Fruit fly (Drosophila melanogaster) whole organism, embryonic: ENCODE data around the gene dock.
A peak's percentile ranks its signal among the peaks of the same experiment; 100 is the strongest.

Source experiments
- CG10959 ChIP-seq: fragments of 200-800 bp; sonication (Bioruptor generic); IDR thresholded peaks from 2 replicates; pipeline ENCODE4 v1.3.6; 2022; ENCODE audit warnings: missing biosample characterization, missing genetic modification characterization
- CG10979 ChIP-seq: fragments of 200-800 bp; sonication (Bioruptor generic); optimal IDR thresholded peaks from 2 replicates; lab custom pipeline; 2018; ENCODE audit warnings: missing biosample characterization, mild to moderate bottlenecking, missing genetic modification characterization, moderate library complexity
- CG12219 ChIP-seq: fragments of 200-800 bp; sonication (Bioruptor generic); optimal IDR thresholded peaks from 3 replicates; lab custom pipeline; 2018; ENCODE audit warnings: missing biosample characterization, mild to moderate bottlenecking, missing genetic modification characterization
- CG12236 ChIP-seq: fragments of 200-800 bp; sonication (Bioruptor generic); optimal IDR thresholded peaks from 2 replicates; lab custom pipeline; 2016; ENCODE audit warnings: missing biosample characterization, missing genetic modification characterization
- CG12659 ChIP-seq: fragments of 200-800 bp; sonication (Bioruptor generic); optimal IDR thresholded peaks from 3 replicates; lab custom pipeline; 2017; ENCODE audit warnings: mild to moderate bottlenecking, missing biosample characterization, missing genetic modification reagents, missing genetic modification characterization
- CG13775 ChIP-seq: fragments of 200-800 bp; sonication (Bioruptor generic); optimal IDR thresholded peaks from 3 replicates; lab custom pipeline; 2017; ENCODE audit warnings: missing biosample characterization, mild to moderate bottlenecking, missing genetic modification characterization
- CG14860 ChIP-seq: fragments of 200-800 bp; sonication (Bioruptor generic); IDR thresholded peaks from 3 replicates; pipeline ENCODE4 v1.3.6; 2022; ENCODE audit warnings: missing biosample characterization, missing genetic modification characterization; ENCODE audit not compliant: partially characterized antibody
- CG1529 ChIP-seq: fragments of 200-800 bp; sonication (Bioruptor generic); optimal IDR thresholded peaks from 3 replicates; lab custom pipeline; 2018; ENCODE audit warnings: missing biosample characterization, missing genetic modification characterization
- CG16779 ChIP-seq: fragments of 200-800 bp; sonication (Bioruptor generic); IDR thresholded peaks from 2 replicates; pipeline ENCODE4 v1.3.6; 2022; ENCODE audit warnings: missing biosample characterization, missing genetic modification characterization
- CG16815 ChIP-seq: fragments of 200-800 bp; sonication (Bioruptor generic); optimal IDR thresholded peaks from 3 replicates; lab custom pipeline; 2017; ENCODE audit warnings: missing biosample characterization, mild to moderate bottlenecking, missing genetic modification characterization
- CG16863 ChIP-seq: fragments of 200-800 bp; sonication (Bioruptor generic); optimal IDR thresholded peaks from 3 replicates; lab custom pipeline; 2016; ENCODE audit warnings: missing biosample characterization, missing genetic modification characterization
- CG17361 ChIP-seq: fragments of 200-800 bp; sonication (Bioruptor generic); IDR thresholded peaks from 3 replicates; pipeline ENCODE4 v1.3.6; 2022; ENCODE audit warnings: missing biosample characterization, missing genetic modification characterization
- CG17829 ChIP-seq: fragments of 200-800 bp; optimal IDR thresholded peaks from 2 replicates; lab custom pipeline; 2019; ENCODE audit warnings: missing biosample characterization, mild to moderate bottlenecking, missing genetic modification characterization, moderate library complexity
- CG18262 ChIP-seq: fragments of 200-800 bp; optimal IDR thresholded peaks from 3 replicates; lab custom pipeline; 2019; ENCODE audit warnings: missing biosample characterization, mild to moderate bottlenecking, missing genetic modification characterization, moderate library complexity
- CG18619 ChIP-seq: fragments of 200-800 bp; sonication (Bioruptor generic); optimal IDR thresholded peaks from 3 replicates; lab custom pipeline; 2017; ENCODE audit warnings: missing biosample characterization, mild to moderate bottlenecking, missing genetic modification characterization
- CG2129 ChIP-seq: fragments of 200-800 bp; sonication (Bioruptor generic); IDR thresholded peaks from 2 replicates; pipeline ENCODE4 v1.3.6; 2022; ENCODE audit warnings: missing biosample characterization, missing genetic modification characterization; ENCODE audit not compliant: partially characterized antibody
- CG3281 ChIP-seq: fragments of 200-800 bp; sonication (Bioruptor generic); optimal IDR thresholded peaks from 3 replicates; lab custom pipeline; 2017; ENCODE audit warnings: missing biosample characterization, mild to moderate bottlenecking, missing genetic modification characterization
- CG3407 ChIP-seq: fragments of 200-800 bp; sonication (Bioruptor generic); optimal IDR thresholded peaks from 2 replicates; lab custom pipeline; 2018; ENCODE audit warnings: missing biosample characterization, mild to moderate bottlenecking, missing genetic modification characterization
- CG4282 ChIP-seq: fragments of 200-800 bp; sonication (Bioruptor generic); optimal IDR thresholded peaks from 2 replicates; lab custom pipeline; 2016; ENCODE audit warnings: missing biosample characterization, missing genetic modification characterization
- CG4328 ChIP-seq: fragments of 200-800 bp; sonication (Bioruptor generic); optimal IDR thresholded peaks from 3 replicates; lab custom pipeline; 2017; ENCODE audit warnings: missing biosample characterization, missing genetic modification reagents, missing genetic modification characterization
- CG4404 ChIP-seq: fragments of 200-800 bp; sonication (Bioruptor generic); IDR thresholded peaks from 2 replicates; pipeline ENCODE4 v1.3.6; 2022; ENCODE audit warnings: missing biosample characterization, missing genetic modification characterization
- CG6683 ChIP-seq: fragments of 200-800 bp; sonication (Bioruptor generic); optimal IDR thresholded peaks from 2 replicates; lab custom pipeline; 2017; ENCODE audit warnings: missing biosample characterization, mild to moderate bottlenecking, missing genetic modification characterization, missing genetic modification reagents
- CG7839 ChIP-seq: fragments of 200-800 bp; sonication (Bioruptor generic); optimal IDR thresholded peaks from 3 replicates; lab custom pipeline; 2018; ENCODE audit warnings: missing biosample characterization, mild to moderate bottlenecking, missing genetic modification characterization, moderate library complexity
- CG7928 ChIP-seq: fragments of 200-800 bp; sonication (Bioruptor generic); optimal IDR thresholded peaks from 2 replicates; lab custom pipeline; 2017; ENCODE audit warnings: missing biosample characterization, mild to moderate bottlenecking, missing genetic modification characterization
- CG8281 ChIP-seq: fragments of 200-800 bp; sonication (Bioruptor generic); optimal IDR thresholded peaks from 2 replicates; lab custom pipeline; 2018; ENCODE audit warnings: missing biosample characterization, mild to moderate bottlenecking, missing genetic modification characterization, moderate library complexity
- Fer1 ChIP-seq: fragments of 200-800 bp; sonication (Bioruptor generic); optimal IDR thresholded peaks from 2 replicates; lab custom pipeline; 2017; ENCODE audit warnings: missing biosample characterization, mild to moderate bottlenecking, missing genetic modification characterization
- Gsc ChIP-seq: fragments of 200-800 bp; sonication (Bioruptor generic); IDR thresholded peaks from 2 replicates; pipeline ENCODE4 v1.3.6; 2022; ENCODE audit warnings: missing biosample characterization, missing genetic modification characterization
- HLHmδ ChIP-seq: fragments of 200-800 bp; sonication (Bioruptor generic); optimal IDR thresholded peaks from 2 replicates; lab custom pipeline; 2018; ENCODE audit warnings: missing biosample characterization, mild to moderate bottlenecking, missing genetic modification characterization, moderate library complexity
- Hr39 ChIP-seq: fragments of >200 bp; optimal IDR thresholded peaks from 2 replicates; lab custom pipeline; 2017
- Kr ChIP-seq: fragments of 200-800 bp; sonication (Bioruptor generic); optimal IDR thresholded peaks from 2 replicates; lab custom pipeline; 2017; ENCODE audit warnings: missing biosample characterization, mild to moderate bottlenecking, missing genetic modification characterization
- Poxn ChIP-seq: fragments of 200-800 bp; sonication (Bioruptor generic); IDR thresholded peaks from 2 replicates; pipeline ENCODE4 v1.3.6; 2022; ENCODE audit warnings: missing biosample characterization, missing genetic modification characterization
- ash1 ChIP-seq: fragments of 200-800 bp; sonication (Bioruptor generic); optimal IDR thresholded peaks from 2 replicates; lab custom pipeline; 2018; ENCODE audit warnings: missing biosample characterization, mild to moderate bottlenecking, missing genetic modification characterization
- bigmax ChIP-seq: fragments of 200-800 bp; sonication (Bioruptor generic); optimal IDR thresholded peaks from 2 replicates; lab custom pipeline; 2018; ENCODE audit warnings: missing biosample characterization, mild to moderate bottlenecking, missing genetic modification characterization
- crc ChIP-seq: fragments of 200-800 bp; sonication (Bioruptor generic); optimal IDR thresholded peaks from 2 replicates; lab custom pipeline; 2016; ENCODE audit warnings: missing biosample characterization, missing genetic modification characterization
- exex ChIP-seq: fragments of 200-800 bp; sonication (Bioruptor generic); optimal IDR thresholded peaks from 4 replicates; lab custom pipeline; 2018; ENCODE audit warnings: missing biosample characterization, mild to moderate bottlenecking, missing genetic modification characterization, moderate library complexity
- fd64A ChIP-seq: fragments of 200-800 bp; sonication (Bioruptor generic); optimal IDR thresholded peaks from 3 replicates; lab custom pipeline; 2018; ENCODE audit warnings: missing biosample characterization, mild to moderate bottlenecking, missing genetic modification characterization
- grau ChIP-seq: fragments of 200-800 bp; optimal IDR thresholded peaks from 3 replicates; lab custom pipeline; 2019; ENCODE audit warnings: missing biosample characterization, mild to moderate bottlenecking, missing genetic modification characterization, moderate library complexity
- gsb ChIP-seq: fragments of 200-800 bp; sonication (Bioruptor generic); IDR thresholded peaks from 2 replicates; pipeline ENCODE4 v1.3.6; 2022; ENCODE audit warnings: missing biosample characterization, missing genetic modification characterization
- hkb ChIP-seq, 2 experiments: fragments of 200-800 bp in 1 of 2; fragments of >200 bp in 1 of 2; sonication (Bioruptor generic) in 1 of 2; IDR thresholded peaks in 1 of 2; optimal IDR thresholded peaks in 1 of 2; 2 replicates each; pipeline versions ENCODE4 v1.3.6 to Lab custom; 2017 to 2022; ENCODE audit warnings: missing biosample characterization in 1 of 2, missing genetic modification characterization in 1 of 2
- ind ChIP-seq: fragments of 200-800 bp; sonication (Bioruptor generic); optimal IDR thresholded peaks from 3 replicates; lab custom pipeline; 2016; ENCODE audit warnings: missing biosample characterization, missing genetic modification characterization
- klu ChIP-seq: fragments of 200-800 bp; sonication (Bioruptor generic); IDR thresholded peaks from 2 replicates; pipeline ENCODE4 v1.3.6; 2022; ENCODE audit warnings: missing biosample characterization, missing genetic modification characterization
- nerfin-1 ChIP-seq: fragments of 200-800 bp; sonication (Bioruptor generic); optimal IDR thresholded peaks from 3 replicates; lab custom pipeline; 2019; ENCODE audit warnings: missing biosample characterization, mild to moderate bottlenecking, missing genetic modification characterization, moderate library complexity
- peb ChIP-seq: fragments of 200-800 bp; sonication (Bioruptor generic); IDR thresholded peaks from 2 replicates; pipeline ENCODE4 v1.3.6; 2022; ENCODE audit warnings: missing biosample characterization, missing genetic modification characterization
- pho ChIP-seq: fragments of 200-800 bp; sonication (Bioruptor generic); optimal IDR thresholded peaks from 2 replicates; lab custom pipeline; 2016; ENCODE audit warnings: missing biosample characterization, missing genetic modification characterization
- pros ChIP-seq: fragments of 200-800 bp; sonication (Bioruptor generic); optimal IDR thresholded peaks from 3 replicates; lab custom pipeline; 2019; ENCODE audit warnings: missing biosample characterization, mild to moderate bottlenecking, missing genetic modification characterization, moderate library complexity
- sc ChIP-seq, 3 experiments: fragments of >200 bp in 2 of 3; fragments of 200-800 bp in 1 of 3; sonication (Bioruptor generic) in 1 of 3; optimal IDR thresholded peaks; 2 replicates in 2 of 3; 3 replicates in 1 of 3; lab custom pipeline; 2017; ENCODE audit warnings: mild to moderate bottlenecking in 1 of 3, missing biosample characterization in 1 of 3, missing genetic modification characterization in 1 of 3, missing genetic modification reagents in 1 of 3
- sens-2 ChIP-seq: fragments of 200-800 bp; sonication (Bioruptor generic); IDR thresholded peaks from 2 replicates; pipeline ENCODE4 v1.3.6; 2022; ENCODE audit warnings: missing biosample characterization, missing genetic modification characterization
- slbo ChIP-seq: fragments of 200-800 bp; sonication (Bioruptor generic); IDR thresholded peaks from 2 replicates; pipeline ENCODE4 v1.3.6; 2022; ENCODE audit warnings: missing biosample characterization, missing genetic modification characterization
- twi ChIP-seq: fragments of 200-800 bp; optimal IDR thresholded peaks from 2 replicates; lab custom pipeline; 2019; ENCODE audit warnings: missing biosample characterization, mild to moderate bottlenecking, missing genetic modification characterization, moderate library complexity

Gene dock

DNA sequence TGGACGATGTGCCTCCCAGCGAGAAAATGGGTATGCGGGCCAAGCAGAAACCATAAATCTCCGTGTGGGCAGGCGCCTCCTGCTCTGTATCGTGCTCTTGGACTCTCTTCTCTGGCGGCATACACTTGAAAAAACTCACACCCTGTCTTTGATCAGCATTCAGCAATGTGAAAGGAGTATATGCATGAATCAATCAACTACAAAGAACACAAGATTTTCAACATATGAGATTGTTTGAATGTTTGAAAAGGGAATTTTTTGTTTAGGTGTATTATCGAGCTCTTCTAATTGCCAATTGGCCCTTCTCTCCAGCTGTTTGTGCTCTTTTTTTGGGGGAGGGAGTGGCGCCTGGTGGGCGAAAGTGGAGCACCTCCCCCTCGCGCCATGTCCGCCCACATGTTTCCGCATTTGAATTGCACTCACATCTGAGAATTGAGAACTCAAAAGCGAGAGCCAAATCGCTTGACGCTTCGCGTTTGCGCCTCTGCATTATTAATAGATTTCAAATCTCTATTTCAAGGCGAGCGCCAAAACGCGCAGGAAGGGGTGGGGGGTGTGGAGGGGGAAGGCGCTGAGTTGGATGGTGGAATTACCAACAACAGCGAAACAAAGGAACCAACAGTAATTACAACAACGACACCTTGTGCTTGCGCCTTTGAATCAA, 19.7 kb downstream of the dock start:
- TF ChIP-seq nerfin-1 (tag; lab: Kevin White, UChicago): peak; percentile 71
- peak; percentile 74 for TF ChIP-seq CG10979
- TF ChIP-seq grau (tag; lab: Kevin White, UChicago): peak; percentile 86
- peak; percentile 94 for TF ChIP-seq slbo (GFP tag; lab: Robert Waterston, UW)
- TF ChIP-seq peb (GFP tag; lab: Robert Waterston, UW): peak; percentile 70
- TF ChIP-seq CG7839 (tag; lab: Kevin White, UChicago): peak; percentile 90
- no peak for TF ChIP-seq hkb (optimal IDR thresholded peaks at IDR 0.05; lab: Kevin White, UChicago)
- TF ChIP-seq hkb (GFP tag; IDR thresholded peaks at IDR 0.05; lab: Robert Waterston, UW): peak; percentile 92
- TF ChIP-seq CG17829: peak; percentile 83
- TF ChIP-seq CG16815 (GFP tag; lab: Kevin White, UChicago): peak; percentile 56
- peak; percentile 80 for TF ChIP-seq CG18262 (tag; lab: Kevin White, UChicago)
- peak; percentile 71; the same call in 2 of the 3 replicates for TF ChIP-seq CG17361 (GFP tag; lab: Robert Waterston, UW)
- peak; percentile 89 for TF ChIP-seq ind (GFP tag; lab: Kevin White, UChicago)
- TF ChIP-seq CG6683 (GFP tag; lab: Kevin White, UChicago): peak; percentile 65
- peak; percentile 82 for TF ChIP-seq gsb (GFP tag; lab: Robert Waterston, UW)
- TF ChIP-seq bigmax (GFP tag; lab: Kevin White, UChicago): no peak
- peak; percentile 87 for TF ChIP-seq CG3281 (GFP tag; lab: Kevin White, UChicago)
- TF ChIP-seq Poxn: peak; percentile 64; the same call in 1 of the 2 replicates
- TF ChIP-seq sens-2: peak; percentile 87
- TF ChIP-seq HLHmδ (GFP tag; lab: Kevin White, UChicago): no peak
- TF ChIP-seq Kr (GFP tag; lab: Kevin White, UChicago): no peak
- TF ChIP-seq Fer1 (GFP tag; lab: Kevin White, UChicago): peak; percentile 90
- TF ChIP-seq CG4282 (GFP tag; lab: Kevin White, UChicago): peak; percentile 21
- TF ChIP-seq CG4404 (GFP tag; lab: Robert Waterston, UW): peak; percentile 64
- peak; percentile 85 for TF ChIP-seq crc
- peak; percentile 92 for TF ChIP-seq CG12659
- TF ChIP-seq CG13775 (GFP tag; lab: Kevin White, UChicago): peak; percentile 59
- peak; percentile 63 for TF ChIP-seq Gsc (GFP tag; lab: Robert Waterston, UW)
- peak; percentile 64 for TF ChIP-seq exex (tag; lab: Kevin White, UChicago)
- peak; percentile 78 for TF ChIP-seq CG3407
- TF ChIP-seq CG8281: peak; percentile 70
- TF ChIP-seq CG16779 (GFP tag; lab: Robert Waterston, UW): peak; percentile 87
- TF ChIP-seq CG12219: peak; percentile 88
- TF ChIP-seq klu: peak; percentile 69
- peak; percentile 88 for TF ChIP-seq CG16863 (GFP tag; lab: Kevin White, UChicago)
- TF ChIP-seq CG2129 (GFP tag; lab: Robert Waterston, UW): no peak
- no peak for TF ChIP-seq CG14860 (GFP tag; lab: Robert Waterston, UW)
- TF ChIP-seq twi: peak; percentile 59
- TF ChIP-seq ash1: peak; percentile 34
- peak; percentile 60 for TF ChIP-seq CG12236 (GFP tag; lab: Kevin White, UChicago)
- peak; percentile 63 for TF ChIP-seq fd64A
- TF ChIP-seq pros (GFP tag; lab: Kevin White, UChicago): no peak
- TF ChIP-seq CG1529 (GFP tag; lab: Kevin White, UChicago): peak; percentile 79
- peak; percentile 78 for TF ChIP-seq CG18619 (GFP tag; lab: Kevin White, UChicago)
- peak; percentile 73 for TF ChIP-seq CG4328 (GFP tag; lab: Kevin White, UChicago)
- TF ChIP-seq pho (GFP tag; lab: Kevin White, UChicago): peak; percentile 85
- TF ChIP-seq sc (optimal IDR thresholded peaks at IDR 0.05; lab: Kevin White, UChicago): no peak
- TF ChIP-seq sc (GFP tag; optimal IDR thresholded peaks at IDR 0.05; lab: Kevin White, UChicago): peak; percentile 62
- no peak for TF ChIP-seq Hr39 (lab: Kevin White, UChicago)
- TF ChIP-seq CG10959 (GFP tag; lab: Robert Waterston, UW): peak; percentile 53; the same call in 1 of the 2 replicates
- TF ChIP-seq CG7928 (GFP tag; lab: Kevin White, UChicago): peak; percentile 52
